Worm (Caenorhabditis elegans): ENCODE measurements around the gene mrp-2.

DNA sequence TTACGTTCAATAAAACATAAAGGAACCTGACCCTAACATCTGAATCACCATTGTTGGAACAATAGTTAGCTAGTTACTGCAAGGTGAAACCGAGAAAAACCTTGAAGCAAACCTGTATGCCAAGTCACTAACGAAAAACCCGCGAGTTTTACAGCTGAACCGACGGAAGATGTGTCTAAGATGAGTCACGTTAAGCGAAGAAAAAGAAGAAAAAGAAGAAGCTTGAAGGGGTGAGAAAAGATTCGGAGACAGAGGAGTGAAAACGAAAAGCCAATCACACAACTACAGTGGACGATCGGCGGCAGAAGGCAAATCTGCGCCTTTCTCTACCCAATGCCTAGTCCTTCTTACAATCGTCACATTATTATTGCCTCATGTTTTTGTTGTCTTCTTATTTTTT is 14.6 kb downstream of the mrp-2 start, which contains the start of gene nas-38:
- TF ChIP-seq mdl-1 (tag; optimal IDR thresholded peaks at IDR 0.05) = no peak
- TF ChIP-seq elt-1 (tag; optimal IDR thresholded peaks at IDR 0.05) = no peak
- TF ChIP-seq F13H6.1 (tag; optimal IDR thresholded peaks at IDR 0.05) = no peak
- no peak for TF ChIP-seq skn-1 (tag; optimal IDR thresholded peaks at IDR 0.05)
- TF ChIP-seq ama-1 (optimal IDR thresholded peaks at IDR 0.05) = no peak
- no peak for TF ChIP-seq nhr-237 (tag; optimal IDR thresholded peaks at IDR 0.05)
- no peak for TF ChIP-seq lsy-2 (tag; optimal IDR thresholded peaks at IDR 0.05)
- no peak for TF ChIP-seq dmd-4 (tag; optimal IDR thresholded peaks at IDR 0.05)
- TF ChIP-seq mab-5 (tag; optimal IDR thresholded peaks at IDR 0.05) = no peak
- TF ChIP-seq unc-62 (GFP tag; optimal IDR thresholded peaks at IDR 0.05) = no peak
- no peak for TF ChIP-seq ZK546.5 (tag; optimal IDR thresholded peaks at IDR 0.05)
- peak; percentile 42 for TF ChIP-seq nhr-25 (tag; optimal IDR thresholded peaks at IDR 0.05)
